Fruit fly (Drosophila melanogaster) whole organism, embryonic: Measurements from ENCODE around the gene CG6959.

Source experiments
- Adf1 ChIP-seq: fragments of 200-800 bp; sonication (Bioruptor generic); IDR thresholded peaks from 2 replicates; pipeline ENCODE4 v1.3.6; 2022; ENCODE audit warnings: missing biosample characterization, missing genetic modification characterization
- CG10366 ChIP-seq: fragments of 200-800 bp; sonication (Bioruptor generic); IDR thresholded peaks from 2 replicates; pipeline ENCODE4 v1.3.6; 2022; ENCODE audit warnings: missing biosample characterization, missing genetic modification characterization
- CG13894 ChIP-seq: fragments of 200-800 bp; sonication (Bioruptor generic); optimal IDR thresholded peaks from 3 replicates; lab custom pipeline; 2018; ENCODE audit warnings: missing biosample characterization, mild to moderate bottlenecking, missing genetic modification characterization, moderate library complexity
- CG14014 ChIP-seq: fragments of 200-800 bp; sonication (Bioruptor generic); IDR thresholded peaks from 2 replicates; pipeline ENCODE4 v1.3.6; 2022; ENCODE audit warnings: missing biosample characterization, missing genetic modification characterization
- CG14710 ChIP-seq: fragments of 200-800 bp; sonication (Bioruptor generic); optimal IDR thresholded peaks from 3 replicates; lab custom pipeline; 2019; ENCODE audit warnings: missing biosample characterization, mild to moderate bottlenecking, missing genetic modification characterization, moderate library complexity
- CG16779 ChIP-seq: fragments of 200-800 bp; sonication (Bioruptor generic); IDR thresholded peaks from 2 replicates; pipeline ENCODE4 v1.3.6; 2022; ENCODE audit warnings: missing biosample characterization, missing genetic modification characterization
- CG18262 ChIP-seq: fragments of 200-800 bp; optimal IDR thresholded peaks from 3 replicates; lab custom pipeline; 2019; ENCODE audit warnings: missing biosample characterization, mild to moderate bottlenecking, missing genetic modification characterization, moderate library complexity
- CG18619 ChIP-seq: fragments of 200-800 bp; sonication (Bioruptor generic); optimal IDR thresholded peaks from 3 replicates; lab custom pipeline; 2017; ENCODE audit warnings: missing biosample characterization, mild to moderate bottlenecking, missing genetic modification characterization
- CG2129 ChIP-seq: fragments of 200-800 bp; sonication (Bioruptor generic); IDR thresholded peaks from 2 replicates; pipeline ENCODE4 v1.3.6; 2022; ENCODE audit warnings: missing biosample characterization, missing genetic modification characterization; ENCODE audit not compliant: partially characterized antibody
- CG30403 ChIP-seq: fragments of 200-800 bp; sonication (Bioruptor generic); optimal IDR thresholded peaks from 3 replicates; lab custom pipeline; 2016; ENCODE audit warnings: missing biosample characterization, missing genetic modification characterization
- CG32767 ChIP-seq: fragments of 200-800 bp; sonication (Bioruptor generic); IDR thresholded peaks from 2 replicates; pipeline ENCODE4 v1.3.6; 2022; ENCODE audit warnings: missing biosample characterization, missing genetic modification characterization
- CG4424 ChIP-seq: fragments of 200-800 bp; sonication (Bioruptor generic); optimal IDR thresholded peaks from 3 replicates; lab custom pipeline; 2016; ENCODE audit warnings: missing biosample characterization, missing genetic modification characterization
- CG4730 ChIP-seq: fragments of 200-800 bp; sonication (Bioruptor generic); IDR thresholded peaks from 2 replicates; pipeline ENCODE4 v1.3.6; 2022; ENCODE audit warnings: missing biosample characterization, missing genetic modification characterization
- CG5245 ChIP-seq: fragments of 200-800 bp; sonication (Bioruptor generic); optimal IDR thresholded peaks from 3 replicates; lab custom pipeline; 2016; ENCODE audit warnings: missing biosample characterization, missing genetic modification characterization
- CG6813 ChIP-seq: fragments of 200-800 bp; sonication (Bioruptor generic); optimal IDR thresholded peaks from 2 replicates; lab custom pipeline; 2017; ENCODE audit warnings: missing biosample characterization, missing genetic modification characterization, mild to moderate bottlenecking, moderate library complexity, missing genetic modification reagents
- CG8924 ChIP-seq: fragments of 200-800 bp; optimal IDR thresholded peaks from 3 replicates; lab custom pipeline; 2019; ENCODE audit warnings: missing biosample characterization, mild to moderate bottlenecking, missing genetic modification characterization, moderate library complexity
- Drgx ChIP-seq: fragments of 200-800 bp; sonication (Bioruptor generic); IDR thresholded peaks from 2 replicates; pipeline ENCODE4 v1.3.6; 2022; ENCODE audit warnings: missing biosample characterization, missing genetic modification characterization
- Eip74EF ChIP-seq, 2 experiments: fragments of 200-800 bp in 1 of 2; fragments of >200 bp in 1 of 2; sonication (Bioruptor generic) in 1 of 2; optimal IDR thresholded peaks; 2 replicates each; lab custom pipeline; 2017 to 2019; ENCODE audit warnings: missing biosample characterization in 2 of 2, missing genetic modification characterization in 2 of 2, mild to moderate bottlenecking in 1 of 2, moderate library complexity in 1 of 2
- Elba2 ChIP-seq: fragments of 200-800 bp; sonication (Bioruptor generic); optimal IDR thresholded peaks from 3 replicates; lab custom pipeline; 2016; ENCODE audit warnings: missing biosample characterization, missing genetic modification characterization
- Lim3 ChIP-seq: fragments of 200-800 bp; sonication (Bioruptor generic); IDR thresholded peaks from 2 replicates; pipeline ENCODE4 v1.3.6; 2022; ENCODE audit warnings: missing biosample characterization, missing genetic modification characterization
- Mrtf ChIP-seq: fragments of 200-800 bp; sonication (Bioruptor generic); IDR thresholded peaks from 3 replicates; pipeline ENCODE4 v1.3.6; 2022; ENCODE audit warnings: missing biosample characterization, missing genetic modification characterization
- NfI ChIP-seq: fragments of 200-800 bp; sonication (Bioruptor generic); optimal IDR thresholded peaks from 3 replicates; lab custom pipeline; 2018; ENCODE audit warnings: missing biosample characterization, mild to moderate bottlenecking, missing genetic modification characterization, moderate library complexity
- PHDP ChIP-seq: fragments of 200-800 bp; sonication (Bioruptor generic); optimal IDR thresholded peaks from 3 replicates; lab custom pipeline; 2018; ENCODE audit warnings: missing biosample characterization, mild to moderate bottlenecking, missing genetic modification characterization, moderate library complexity
- Rx ChIP-seq: fragments of 200-800 bp; sonication (Bioruptor generic); IDR thresholded peaks from 2 replicates; pipeline ENCODE4 v1.3.6; 2022; ENCODE audit warnings: missing biosample characterization, missing genetic modification characterization
- Spps ChIP-seq: fragments of 200-800 bp; sonication (Bioruptor generic); optimal IDR thresholded peaks from 2 replicates; lab custom pipeline; 2018; ENCODE audit warnings: missing biosample characterization, mild to moderate bottlenecking, missing genetic modification characterization
- cad ChIP-seq: fragments of >200 bp; optimal IDR thresholded peaks from 2 replicates; lab custom pipeline; 2017; ENCODE audit warnings: missing biosample characterization, missing genetic modification characterization
- cg ChIP-seq: fragments of 200-800 bp; sonication (Bioruptor generic); optimal IDR thresholded peaks from 3 replicates; lab custom pipeline; 2019; ENCODE audit warnings: missing biosample characterization, mild to moderate bottlenecking, missing genetic modification characterization, moderate library complexity
- corto ChIP-seq: fragments of 200-800 bp; sonication (Bioruptor generic); optimal IDR thresholded peaks from 2 replicates; lab custom pipeline; 2016; ENCODE audit warnings: missing biosample characterization, mild to moderate bottlenecking, missing genetic modification characterization, moderate library complexity
- cwo ChIP-seq: fragments of 200-800 bp; sonication (Bioruptor generic); optimal IDR thresholded peaks from 3 replicates; lab custom pipeline; 2017; ENCODE audit warnings: missing biosample characterization, missing genetic modification characterization, mild to moderate bottlenecking, moderate library complexity, missing genetic modification reagents
- dimm ChIP-seq: fragments of 200-800 bp; sonication (Bioruptor generic); IDR thresholded peaks from 2 replicates; pipeline ENCODE4 v1.3.6; 2022; ENCODE audit warnings: missing biosample characterization, missing genetic modification characterization
- fru ChIP-seq: fragments of >200 bp; optimal IDR thresholded peaks from 2 replicates; lab custom pipeline; 2017
- gem ChIP-seq: fragments of 200-800 bp; sonication (Bioruptor generic); optimal IDR thresholded peaks from 2 replicates; lab custom pipeline; 2019; ENCODE audit warnings: missing biosample characterization, mild to moderate bottlenecking, missing genetic modification characterization, moderate library complexity
- grn ChIP-seq: fragments of 200-800 bp; sonication (Bioruptor generic); optimal IDR thresholded peaks from 3 replicates; lab custom pipeline; 2017; ENCODE audit warnings: missing biosample characterization, missing genetic modification characterization
- p53 ChIP-seq: fragments of 200-800 bp; sonication (Bioruptor generic); optimal IDR thresholded peaks from 2 replicates; lab custom pipeline; 2016; ENCODE audit warnings: missing biosample characterization, missing genetic modification characterization
- pfk ChIP-seq: fragments of 200-800 bp; sonication (Bioruptor generic); optimal IDR thresholded peaks from 2 replicates; lab custom pipeline; 2018; ENCODE audit warnings: missing biosample characterization, mild to moderate bottlenecking, missing genetic modification characterization, moderate library complexity
- pnt ChIP-seq: fragments of 200-800 bp; sonication (Bioruptor generic); optimal IDR thresholded peaks from 3 replicates; lab custom pipeline; 2016; ENCODE audit warnings: missing biosample characterization, missing genetic modification characterization
- pum ChIP-seq: fragments of 200-800 bp; sonication (Bioruptor generic); optimal IDR thresholded peaks from 2 replicates; lab custom pipeline; 2016; ENCODE audit warnings: missing biosample characterization, missing genetic modification characterization
- row ChIP-seq: fragments of 200-800 bp; sonication (Bioruptor generic); IDR thresholded peaks from 3 replicates; pipeline ENCODE4 v1.3.6; 2022; ENCODE audit warnings: missing biosample characterization, missing genetic modification characterization
- sim ChIP-seq: fragments of 200-800 bp; sonication (Bioruptor generic); IDR thresholded peaks from 2 replicates; pipeline ENCODE4 v1.3.6; 2022; ENCODE audit warnings: missing biosample characterization, missing genetic modification characterization
- slou ChIP-seq: fragments of 200-800 bp; sonication (Bioruptor generic); optimal IDR thresholded peaks from 3 replicates; lab custom pipeline; 2016; ENCODE audit warnings: missing biosample characterization, missing genetic modification characterization
- tgo ChIP-seq: fragments of 200-800 bp; sonication (Bioruptor generic); IDR thresholded peaks from 3 replicates; pipeline ENCODE4 v1.3.6; 2022; ENCODE audit warnings: missing biosample characterization, missing genetic modification characterization
- ttk ChIP-seq: fragments of 200-800 bp; sonication (Bioruptor generic); IDR thresholded peaks from 2 replicates; pipeline ENCODE4 v2.1.2; 2022; ENCODE audit warnings: missing biosample characterization, missing genetic modification characterization
- twi ChIP-seq: fragments of 200-800 bp; optimal IDR thresholded peaks from 2 replicates; lab custom pipeline; 2019; ENCODE audit warnings: missing biosample characterization, mild to moderate bottlenecking, missing genetic modification characterization, moderate library complexity
- unpg ChIP-seq: fragments of 200-800 bp; sonication (Bioruptor generic); optimal IDR thresholded peaks from 3 replicates; lab custom pipeline; 2018; ENCODE audit warnings: missing biosample characterization, mild to moderate bottlenecking, missing genetic modification characterization, moderate library complexity

The CG6959 gene

DNA sequence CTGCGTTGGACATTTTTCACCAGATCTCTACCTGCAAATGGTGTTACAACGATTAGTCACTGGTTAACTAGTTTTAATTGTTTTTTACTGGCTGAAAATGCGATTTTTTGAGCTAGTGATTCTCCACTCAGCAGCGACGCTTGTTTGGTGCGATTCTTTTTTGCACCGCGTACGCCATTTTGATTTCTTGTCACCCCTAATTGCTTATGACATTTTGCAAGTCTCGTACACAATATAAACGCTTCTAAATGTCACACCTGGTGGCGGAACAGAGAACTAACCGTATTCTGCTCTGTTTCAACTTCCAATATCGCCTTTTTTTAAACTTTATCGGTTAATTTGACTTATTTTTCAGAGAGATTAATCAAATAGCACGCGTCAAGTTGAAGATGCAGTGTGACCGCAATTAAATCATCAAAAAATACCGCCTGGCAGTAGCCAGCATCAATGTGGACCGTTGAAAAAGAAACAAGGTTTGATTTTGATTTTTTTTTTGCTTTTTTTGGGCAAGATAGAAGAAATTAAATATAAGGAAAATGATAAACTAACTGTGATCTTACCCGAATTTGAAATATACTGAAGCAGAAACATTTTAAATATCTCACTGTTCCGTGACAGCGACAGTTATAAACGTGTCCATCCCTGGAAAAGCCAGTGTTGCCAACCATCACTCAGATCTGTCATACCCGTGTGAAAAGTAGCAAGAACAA, 50.2 kb downstream of the CG6959 start, which contains the start of the genes COX5A and glo (continued):
- TF ChIP-seq CG16779 (GFP tag; lab: Robert Waterston, UW) (no peak; the same call in 1 of the 2 replicates), cwo (GFP tag; lab: Kevin White, UChicago) (peak; percentile 32), CG14014 (peak; percentile 73), CG18619 (GFP tag; lab: Kevin White, UChicago) (peak; percentile 64), dimm (GFP tag; lab: Robert Waterston, UW) (no peak), unpg (GFP tag; lab: Kevin White, UChicago) (peak; percentile 74), Adf1 (GFP tag; lab: Robert Waterston, UW) (no peak), row (GFP tag; lab: Robert Waterston, UW) (peak; percentile 93), corto (GFP tag; lab: Kevin White, UChicago) (no peak), cad (GFP tag; lab: Kevin White, UChicago) (no peak), sim (GFP tag; lab: Robert Waterston, UW) (no peak), CG5245 (peak; percentile 50), Rx (GFP tag; lab: Robert Waterston, UW) (peak; percentile 46; the same call in 1 of the 2 replicates), twi (tag; lab: Kevin White, UChicago) (peak; percentile 35), PHDP (tag; lab: Kevin White, UChicago) (peak; percentile 67), Drgx (GFP tag; lab: Robert Waterston, UW) (peak; percentile 64), gem (tag; lab: Kevin White, UChicago) (peak; percentile 85), CG4730 (peak; percentile 47; the same call in 1 of the 2 replicates), cg (GFP tag; lab: Kevin White, UChicago) (no peak), Lim3 (GFP tag; lab: Robert Waterston, UW) (no peak), p53 (GFP tag; lab: Kevin White, UChicago) (peak; percentile 76), pnt (GFP tag; lab: Kevin White, UChicago) (peak; percentile 73), NfI (GFP tag; lab: Kevin White, UChicago) (peak; percentile 73), CG13894 (tag; lab: Kevin White, UChicago) (peak; percentile 70), CG4424 (GFP tag; lab: Kevin White, UChicago) (peak; percentile 82), ttk (GFP tag; lab: Robert Waterston, UW) (peak; percentile 61), grn (GFP tag; lab: Kevin White, UChicago) (peak; percentile 64), CG2129 (no peak), pfk (GFP tag; lab: Kevin White, UChicago) (peak; percentile 92), Elba2 (GFP tag; lab: Kevin White, UChicago) (peak; percentile 57), slou (GFP tag; lab: Kevin White, UChicago) (peak; percentile 38), CG18262 (tag; lab: Kevin White, UChicago) (peak; percentile 51), CG6813 (GFP tag; lab: Kevin White, UChicago) (no peak), CG30403 (peak; percentile 89), CG10366 (peak; percentile 79), CG14710 (tag; lab: Kevin White, UChicago) (peak; percentile 95), Mrtf (GFP tag; lab: Robert Waterston, UW) (no peak), fru (lab: Kevin White, UChicago) (no peak), pum (GFP tag; lab: Kevin White, UChicago) (peak; percentile 86), Spps (tag; lab: Kevin White, UChicago) (peak; percentile 48), CG8924 (peak; percentile 61), CG32767 (GFP tag; lab: Robert Waterston, UW) (no peak), tgo (GFP tag; lab: Robert Waterston, UW) (peak; percentile 76), Eip74EF (GFP tag; optimal IDR thresholded peaks at IDR 0.05; lab: Kevin White, UChicago) (peak in 1 of 2 experiments; percentile 6)
